Fruit fly (Drosophila melanogaster): Measurements from ENCODE around the gene CG14974.

DNA sequence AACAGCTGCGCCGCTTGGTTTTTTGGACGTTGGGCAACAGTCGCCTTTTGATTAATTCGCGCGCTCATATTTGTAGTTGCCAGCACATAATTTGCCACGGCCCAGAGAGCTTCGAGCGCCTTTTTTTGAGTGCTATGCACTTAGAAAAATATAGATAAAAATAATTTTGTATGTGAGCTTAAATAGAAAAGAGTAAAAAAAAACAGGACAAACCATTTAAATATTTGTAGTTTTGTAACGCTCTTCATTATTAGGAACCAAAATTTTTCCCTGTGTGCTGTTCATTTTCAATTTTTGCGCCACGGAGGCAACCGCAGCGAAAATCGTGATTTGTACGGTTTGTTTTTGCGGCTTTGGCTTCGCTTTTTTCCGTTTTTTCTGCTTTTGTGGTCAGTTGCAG lies 28.7 kb upstream of the CG14974 start:
- no peak for TF ChIP-seq CG8478 (optimal IDR thresholded peaks at IDR 0.05)
- no peak for TF ChIP-seq CTCF (optimal IDR thresholded peaks at IDR 0.05)

All from S2 (cell line).